Worm (Caenorhabditis elegans) whole organism, young adult: ENCODE data around the gene math-3.

Experiments
- F23B12.7 ChIP-seq: sonication (generic microtip); optimal IDR thresholded peaks from 2 replicates; lab custom pipeline; 2017; ENCODE audit warnings: missing genetic modification characterization, mild to moderate bottlenecking, missing compliant biosample characterization, antibody characterized with exemption, moderate library complexity; ENCODE audit not compliant: insufficient read depth
- K12H6.12 ChIP-seq: fragments of 200-800 bp; sonication (Bioruptor generic); optimal IDR thresholded peaks from 2 replicates; lab custom pipeline; 2018; ENCODE audit warnings: mild to moderate bottlenecking, missing genetic modification characterization, missing compliant biosample characterization
- Y53F4B.3 ChIP-seq: fragments of 200-800 bp; sonication (Bioruptor generic); IDR thresholded peaks from 2 replicates; pipeline ENCODE4 v1.3.6; 2022; ENCODE audit warnings: missing genetic modification reagents, missing genetic modification characterization, missing compliant biosample characterization
- Y79H2A.3 ChIP-seq: fragments of 200-800 bp; sonication (Bioruptor generic); conservative IDR thresholded peaks from 2 replicates; pipeline ENCODE4 v1.3.6; 2022; ENCODE audit warnings: missing genetic modification reagents, missing genetic modification characterization, missing compliant biosample characterization
- ceh-100 ChIP-seq: fragments of 200-800 bp; sonication (Bioruptor generic); IDR thresholded peaks from 2 replicates; pipeline ENCODE4 v1.3.6; 2022; ENCODE audit warnings: missing genetic modification reagents, missing genetic modification characterization, missing compliant biosample characterization
- fkh-3 ChIP-seq: sonication (generic microtip); optimal IDR thresholded peaks from 2 replicates; lab custom pipeline; 2016; ENCODE audit warnings: mild to moderate bottlenecking, missing genetic modification characterization, missing compliant biosample characterization
- hmg-1.2 ChIP-seq: fragments of 200-800 bp; sonication (Bioruptor generic); IDR thresholded peaks from 2 replicates; pipeline ENCODE4 v1.3.6; 2022; ENCODE audit warnings: missing genetic modification reagents, missing genetic modification characterization, missing compliant biosample characterization
- madf-6 ChIP-seq: fragments of 200-800 bp; sonication (Bioruptor generic); IDR thresholded peaks from 2 replicates; pipeline ENCODE4 v1.3.6; 2022; ENCODE audit warnings: missing genetic modification reagents, missing genetic modification characterization, missing compliant biosample characterization
- nfya-1 ChIP-seq: sonication (generic microtip); optimal IDR thresholded peaks from 2 replicates; lab custom pipeline; 2017; ENCODE audit warnings: antibody characterized with exemption, missing compliant biosample characterization, missing genetic modification characterization, borderline replicate concordance; ENCODE audit not compliant: insufficient read depth
- sea-2 ChIP-seq: fragments of 200-800 bp; sonication (Bioruptor generic); IDR thresholded peaks from 2 replicates; pipeline ENCODE4 v1.3.6; 2022; ENCODE audit warnings: missing genetic modification characterization, missing compliant biosample characterization
- tbp1 ChIP-seq: fragments of 200-800 bp; sonication (Bioruptor generic); optimal IDR thresholded peaks from 2 replicates; lab custom pipeline; 2018; ENCODE audit warnings: mild to moderate bottlenecking, missing genetic modification characterization, missing compliant biosample characterization

DNA sequence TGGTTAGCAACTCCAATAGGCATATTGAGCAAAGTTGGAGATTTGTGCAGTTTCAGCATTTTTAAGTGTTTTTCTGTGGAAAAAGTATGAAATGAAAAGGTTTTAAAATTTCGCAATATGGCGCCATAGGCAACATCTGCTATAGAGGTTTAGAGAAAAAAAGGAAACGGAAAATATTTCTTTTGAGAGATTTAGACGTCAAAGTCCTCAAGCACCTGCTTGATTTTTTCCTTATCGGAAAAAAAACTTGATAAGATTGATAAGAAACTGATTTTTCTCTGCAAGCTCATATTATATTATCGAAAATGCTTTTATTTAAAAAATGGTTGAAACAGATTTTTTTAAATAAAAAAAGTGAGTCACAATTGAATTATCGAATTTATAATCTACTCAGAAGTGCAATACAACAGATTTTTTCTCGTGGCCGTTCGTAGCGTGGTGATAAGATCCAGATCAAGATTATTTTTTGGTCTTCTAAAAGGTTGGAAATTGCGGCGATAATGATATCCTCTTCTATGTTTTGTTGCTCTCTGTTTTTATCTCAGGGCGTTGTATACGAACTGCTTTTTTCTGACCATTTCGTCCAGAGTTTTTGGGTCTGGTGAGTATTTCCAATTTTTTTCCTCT, 48.2 kb downstream of the math-3 start, which contains the start of gene fbxc-19:
- no peak for TF ChIP-seq Y79H2A.3 (GFP tag; lab: Robert Waterston, UW)
- TF ChIP-seq hmg-1.2 (GFP tag; lab: Robert Waterston, UW), result peak; percentile 94
- no peak for TF ChIP-seq Y53F4B.3 (GFP tag; lab: Robert Waterston, UW)
- TF ChIP-seq madf-6 (GFP tag; lab: Robert Waterston, UW), result no peak
- no peak for TF ChIP-seq nfya-1 (tag; lab: Kevin White, UChicago)
- TF ChIP-seq F23B12.7, result no peak
- TF ChIP-seq ceh-100 (GFP tag; lab: Robert Waterston, UW), result no peak
- TF ChIP-seq tbp1 (GFP tag; lab: Kevin White, UChicago), result no peak
- no peak for TF ChIP-seq fkh-3 (tag; lab: Kevin White, UChicago)
- TF ChIP-seq sea-2 (GFP tag; lab: Robert Waterston, UW), result no peak
- no peak for TF ChIP-seq K12H6.12 (tag; lab: Kevin White, UChicago)
